Fruit fly (Drosophila melanogaster): Measurements from ENCODE around the gene Nepl17.

The Nepl17 gene

DNA sequence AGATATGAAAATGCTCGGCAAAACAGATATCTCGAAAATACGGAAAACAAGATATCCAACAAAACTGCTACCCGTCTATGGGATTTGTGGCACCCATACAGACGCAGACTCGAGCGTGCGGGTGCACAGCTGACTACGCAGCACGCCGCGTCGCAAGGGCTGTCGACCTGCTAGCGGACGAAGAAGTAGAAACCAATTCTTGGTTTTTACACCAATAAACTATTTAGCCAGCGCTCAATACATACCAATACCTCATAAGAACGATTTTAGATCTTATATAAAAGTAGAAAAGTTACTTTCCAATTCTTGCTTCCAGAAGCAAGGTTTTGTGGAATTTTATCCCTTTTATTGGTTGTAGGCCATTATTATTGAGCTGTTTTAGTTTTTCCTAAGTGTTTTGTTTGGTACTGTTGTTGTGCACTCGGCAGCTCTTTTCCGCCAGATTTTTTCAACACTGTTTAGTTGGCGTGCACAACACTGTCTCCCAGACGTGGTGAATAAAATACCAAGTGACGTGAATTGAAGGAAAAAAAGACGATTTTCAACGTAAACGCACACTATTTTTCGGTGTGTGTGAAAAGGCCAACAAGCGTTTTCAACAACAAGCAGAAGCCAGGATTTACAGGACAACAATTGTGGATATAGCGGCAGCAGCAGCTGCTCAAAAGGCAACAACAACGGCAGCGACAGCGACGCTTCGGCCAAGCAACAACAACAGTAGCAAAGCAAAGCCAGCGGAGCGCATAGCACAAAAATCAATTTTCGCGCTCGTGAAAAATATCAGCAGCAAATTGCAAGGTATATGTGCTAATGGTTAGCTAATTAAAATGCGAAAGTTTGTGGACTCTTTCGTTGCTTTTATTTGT, 16.1 kb downstream of the Nepl17 start (continued):
- TF ChIP-seq CG7963 (GFP tag; IDR thresholded peaks at IDR 0.05; ENCODE audit: partially characterized antibody) (no peak), tin (GFP tag; optimal IDR thresholded peaks at IDR 0.05) (peak; percentile 90), zfh2 (GFP tag; optimal IDR thresholded peaks at IDR 0.05) (peak; percentile 94), CHES-1-like (GFP tag; optimal IDR thresholded peaks at IDR 0.05) (peak; percentile 94), CG8765 (GFP tag; IDR thresholded peaks at IDR 0.05) (peak; percentile 38; the same call in 1 of the 2 replicates), CG3847 (GFP tag; IDR thresholded peaks at IDR 0.05) (peak; percentile 87), CG2120 (GFP tag; optimal IDR thresholded peaks at IDR 0.05) (peak; percentile 95), CG11093 (GFP tag; IDR thresholded peaks at IDR 0.05) (peak; percentile 63; the same call in 1 of the 3 replicates), pb (GFP tag; optimal IDR thresholded peaks at IDR 0.05) (peak; percentile 82), CG18764 (GFP tag; optimal IDR thresholded peaks at IDR 0.05) (peak; percentile 85), Camta (GFP tag; optimal IDR thresholded peaks at IDR 0.05) (peak; percentile 62), CG11695 (GFP tag; IDR thresholded peaks at IDR 0.05) (peak; percentile 78; the same call in 2 of the 3 replicates), gsb-n (tag; optimal IDR thresholded peaks at IDR 0.05) (no peak), bowl (GFP tag; IDR thresholded peaks at IDR 0.05) (no peak), CG15269 (tag; optimal IDR thresholded peaks at IDR 0.05) (peak; percentile 80), H15 (GFP tag; IDR thresholded peaks at IDR 0.05) (peak; percentile 69), HmgZ (tag; optimal IDR thresholded peaks at IDR 0.05) (peak; percentile 87), BtbVII (GFP tag; optimal IDR thresholded peaks at IDR 0.05) (peak; percentile 76), Side (GFP tag; optimal IDR thresholded peaks at IDR 0.05) (peak; percentile 80), Nf-YB (GFP tag; optimal IDR thresholded peaks at IDR 0.05) (peak; percentile 32), CG8290 (GFP tag; optimal IDR thresholded peaks at IDR 0.05) (peak; percentile 50), CG8290 (tag; optimal IDR thresholded peaks at IDR 0.05) (peak in 1 of 2 experiments; percentile 68), CG31224 (GFP tag; IDR thresholded peaks at IDR 0.05) (no peak; the same call in none of the 2 replicates), Hr39 (optimal IDR thresholded peaks at IDR 0.05) (no peak), Lpt (GFP tag; optimal IDR thresholded peaks at IDR 0.05) (no peak), salm (tag; optimal IDR thresholded peaks at IDR 0.05) (peak; percentile 34), inv (GFP tag; IDR thresholded peaks at IDR 0.05; ENCODE audit: partially characterized antibody) (no peak), en (GFP tag; optimal IDR thresholded peaks at IDR 0.05) (peak; percentile 73), CG42726 (GFP tag; IDR thresholded peaks at IDR 0.05; ENCODE audit: partially characterized antibody) (no peak), MESR4 (GFP tag; optimal IDR thresholded peaks at IDR 0.05) (peak; percentile 67), Hmx (GFP tag; optimal IDR thresholded peaks at IDR 0.05) (peak; percentile 59), tx (GFP tag; optimal IDR thresholded peaks at IDR 0.05) (peak; percentile 82), Hr3 (GFP tag; optimal IDR thresholded peaks at IDR 0.05) (peak; percentile 75), CG4328 (GFP tag; optimal IDR thresholded peaks at IDR 0.05) (peak; percentile 72), CG10321 (GFP tag; IDR thresholded peaks at IDR 0.05) (no peak), btn (GFP tag; optimal IDR thresholded peaks at IDR 0.05) (no peak), CG10959 (GFP tag; IDR thresholded peaks at IDR 0.05) (peak; percentile 47; the same call in 1 of the 2 replicates), lab (GFP tag; optimal IDR thresholded peaks at IDR 0.05) (peak; percentile 86), CG8478 (optimal IDR thresholded peaks at IDR 0.05) (peak; percentile 88), twi (tag; optimal IDR thresholded peaks at IDR 0.05) (peak; percentile 38), row (GFP tag; IDR thresholded peaks at IDR 0.05) (peak; percentile 80), CG11398 (GFP tag; optimal IDR thresholded peaks at IDR 0.05) (peak; percentile 76), Abd-B (GFP tag; optimal IDR thresholded peaks at IDR 0.05) (peak; percentile 70), repo (GFP tag; optimal IDR thresholded peaks at IDR 0.05) (peak; percentile 81), CG34376 (GFP tag; optimal IDR thresholded peaks at IDR 0.05) (peak; percentile 85), H2.0 (GFP tag; IDR thresholded peaks at IDR 0.05) (peak; percentile 58), Bdp1 (GFP tag; optimal IDR thresholded peaks at IDR 0.05) (peak; percentile 70), Poxn (GFP tag; IDR thresholded peaks at IDR 0.05) (peak; percentile 46), chm (GFP tag; IDR thresholded peaks at IDR 0.05) (0 out of 2 replicates have a peak, but pooled peaks have one; percentile 41), mld (GFP tag; IDR thresholded peaks at IDR 0.05; ENCODE audit: partially characterized antibody) (no peak), Rfx (GFP tag; IDR thresholded peaks at IDR 0.05) (peak; percentile 90)
